Worm (Caenorhabditis elegans) whole organism, young adult: ENCODE measurements around the gene fbxa-141.

ENCODE experiments used
- B0035.1 ChIP-seq: sonication (generic microtip); optimal IDR thresholded peaks from 2 replicates; lab custom pipeline; 2016; ENCODE audit warnings: missing genetic modification characterization, mild to moderate bottlenecking, missing compliant biosample characterization, missing genotype, missing genetic modification reagents
- B0336.3 ChIP-seq: fragments of 200-800 bp; sonication (Bioruptor generic); IDR thresholded peaks from 2 replicates; pipeline ENCODE4 v1.3.6; 2022; ENCODE audit warnings: missing genetic modification characterization, missing compliant biosample characterization
- C17E4.6 ChIP-seq: fragments of 200-800 bp; sonication (Bioruptor generic); IDR thresholded peaks from 2 replicates; pipeline ENCODE4 v1.3.6; 2022; ENCODE audit warnings: missing genetic modification reagents, missing genetic modification characterization, missing compliant biosample characterization
- F22D6.2 ChIP-seq: sonication (generic microtip); optimal IDR thresholded peaks from 2 replicates; lab custom pipeline; 2016; ENCODE audit warnings: mild to moderate bottlenecking, missing genetic modification characterization, missing compliant biosample characterization
- F37B4.10 ChIP-seq: fragments of 200-800 bp; sonication (Bioruptor generic); IDR thresholded peaks from 2 replicates; pipeline ENCODE4 v1.3.6; 2022; ENCODE audit warnings: missing genetic modification characterization, missing compliant biosample characterization
- F39B2.1 ChIP-seq: fragments of 200-800 bp; sonication (Bioruptor generic); IDR thresholded peaks from 2 replicates; pipeline ENCODE4 v1.3.6; 2022; ENCODE audit warnings: missing genetic modification reagents, missing genetic modification characterization, missing compliant biosample characterization
- F49E8.2 ChIP-seq: sonication (generic microtip); optimal IDR thresholded peaks from 3 replicates; lab custom pipeline; 2017; ENCODE audit warnings: missing genetic modification characterization, mild to moderate bottlenecking, missing compliant biosample characterization, antibody characterized with exemption, moderate library complexity; ENCODE audit not compliant: insufficient read depth
- K11D2.4 ChIP-seq: fragments of 200-800 bp; sonication (Bioruptor generic); IDR thresholded peaks from 2 replicates; pipeline ENCODE4 v1.3.6; 2022; ENCODE audit warnings: missing genetic modification reagents, missing genetic modification characterization, missing compliant biosample characterization
- K12H6.12 ChIP-seq: fragments of 200-800 bp; sonication (Bioruptor generic); optimal IDR thresholded peaks from 2 replicates; lab custom pipeline; 2018; ENCODE audit warnings: mild to moderate bottlenecking, missing genetic modification characterization, missing compliant biosample characterization
- Y53F4B.3 ChIP-seq: fragments of 200-800 bp; sonication (Bioruptor generic); IDR thresholded peaks from 2 replicates; pipeline ENCODE4 v1.3.6; 2022; ENCODE audit warnings: missing genetic modification reagents, missing genetic modification characterization, missing compliant biosample characterization
- Y53G8AR.9 ChIP-seq: fragments of 200-800 bp; sonication (Bioruptor generic); conservative IDR thresholded peaks from 2 replicates; pipeline ENCODE4 v1.3.6; 2022; ENCODE audit warnings: missing genetic modification reagents, missing genetic modification characterization, missing compliant biosample characterization
- Y95B8A.8 ChIP-seq: fragments of 200-800 bp; sonication (Bioruptor generic); IDR thresholded peaks from 2 replicates; pipeline ENCODE4 v1.3.6; 2022; ENCODE audit warnings: missing genetic modification reagents, missing genetic modification characterization, missing compliant biosample characterization
- akir-1 ChIP-seq: fragments of 200-800 bp; sonication (Bioruptor generic); optimal IDR thresholded peaks from 2 replicates; lab custom pipeline; 2018; ENCODE audit warnings: mild to moderate bottlenecking, missing genetic modification characterization, moderate library complexity, missing compliant biosample characterization
- aptf-2 ChIP-seq: fragments of 200-800 bp; sonication (Bioruptor generic); conservative IDR thresholded peaks from 2 replicates; pipeline ENCODE4 v1.3.6; 2022; ENCODE audit warnings: missing genetic modification reagents, missing genetic modification characterization, missing compliant biosample characterization
- aptf-3 ChIP-seq: fragments of 200-800 bp; sonication (Bioruptor generic); IDR thresholded peaks from 2 replicates; pipeline ENCODE4 v1.3.6; 2022; ENCODE audit warnings: missing genetic modification characterization, missing compliant biosample characterization
- attf-3 ChIP-seq: fragments of 200-800 bp; sonication (Bioruptor generic); conservative IDR thresholded peaks from 2 replicates; pipeline ENCODE4 v1.3.6; 2022; ENCODE audit warnings: missing genetic modification reagents, missing genetic modification characterization, missing compliant biosample characterization
- attf-5 ChIP-seq: fragments of 200-800 bp; sonication (Bioruptor generic); optimal IDR thresholded peaks from 2 replicates; lab custom pipeline; 2018; ENCODE audit warnings: mild to moderate bottlenecking, missing genetic modification characterization, missing compliant biosample characterization
- attf-6 ChIP-seq: fragments of 200-800 bp; sonication (Bioruptor generic); IDR thresholded peaks from 2 replicates; pipeline ENCODE4 v1.3.6; 2022; ENCODE audit warnings: missing genetic modification reagents, missing genetic modification characterization, missing compliant biosample characterization
- ceh-100 ChIP-seq: fragments of 200-800 bp; sonication (Bioruptor generic); IDR thresholded peaks from 2 replicates; pipeline ENCODE4 v1.3.6; 2022; ENCODE audit warnings: missing genetic modification reagents, missing genetic modification characterization, missing compliant biosample characterization
- ceh-27 ChIP-seq: fragments of 200-800 bp; sonication (Bioruptor generic); optimal IDR thresholded peaks from 2 replicates; lab custom pipeline; 2018; ENCODE audit warnings: mild to moderate bottlenecking, missing genetic modification characterization, moderate library complexity, missing compliant biosample characterization
- ceh-40 ChIP-seq: fragments of 200-800 bp; sonication (Bioruptor generic); IDR thresholded peaks from 2 replicates; pipeline ENCODE4 v1.3.6; 2022; ENCODE audit warnings: missing genetic modification characterization, missing compliant biosample characterization
- chd-7 ChIP-seq: sonication (generic microtip); optimal IDR thresholded peaks from 2 replicates; lab custom pipeline; 2016; ENCODE audit warnings: mild to moderate bottlenecking, missing genetic modification characterization, moderate library complexity, missing compliant biosample characterization
- dox-1 ChIP-seq: fragments of 200-800 bp; sonication (Bioruptor generic); IDR thresholded peaks from 2 replicates; pipeline ENCODE4 v1.3.6; 2022; ENCODE audit warnings: missing genetic modification reagents, missing genetic modification characterization, missing compliant biosample characterization
- egl-44 ChIP-seq: fragments of 200-800 bp; sonication (Bioruptor generic); IDR thresholded peaks from 2 replicates; pipeline ENCODE4 v1.3.6; 2022; ENCODE audit warnings: missing genetic modification reagents, missing genetic modification characterization, missing compliant biosample characterization
- fkh-3 ChIP-seq: sonication (generic microtip); optimal IDR thresholded peaks from 2 replicates; lab custom pipeline; 2016; ENCODE audit warnings: mild to moderate bottlenecking, missing genetic modification characterization, missing compliant biosample characterization
- hlh-26 ChIP-seq: fragments of 200-800 bp; sonication (Bioruptor generic); conservative IDR thresholded peaks from 2 replicates; pipeline ENCODE4 v1.3.6; 2022; ENCODE audit warnings: missing genetic modification reagents, missing genetic modification characterization, missing compliant biosample characterization
- hmg-20 ChIP-seq: fragments of 200-800 bp; sonication (Bioruptor generic); IDR thresholded peaks from 2 replicates; pipeline ENCODE4 v1.3.6; 2022; ENCODE audit warnings: missing genetic modification reagents, missing genetic modification characterization, missing compliant biosample characterization
- hsf-1 ChIP-seq: fragments of 200-800 bp; sonication (Bioruptor generic); IDR thresholded peaks from 2 replicates; pipeline ENCODE4 v1.3.6; 2022; ENCODE audit warnings: missing genetic modification reagents, missing genetic modification characterization, missing compliant biosample characterization
- let-607 ChIP-seq, 2 experiments: fragments of 200-800 bp in 1 of 2; sonication (Bioruptor generic) in 1 of 2; sonication (generic microtip) in 1 of 2; optimal IDR thresholded peaks; 2 replicates each; lab custom pipeline; 2016 to 2018; ENCODE audit warnings: mild to moderate bottlenecking in 2 of 2, missing compliant biosample characterization in 2 of 2, missing genetic modification characterization in 2 of 2, moderate library complexity in 2 of 2, missing genotype in 1 of 2
- lin-35 ChIP-seq, 3 experiments: fragments of 150-350 bp in 2 of 3; sonication (generic microtip) in 1 of 3; optimal IDR thresholded peaks; 2 replicates each; lab custom pipeline; 2014 to 2018; ENCODE audit warnings: missing biosample characterization in 3 of 3, missing genetic modification characterization in 3 of 3, missing genetic modification reagents in 3 of 3
- lin-54 ChIP-seq: fragments of 200-800 bp; sonication (Bioruptor generic); optimal IDR thresholded peaks from 2 replicates; lab custom pipeline; 2018; ENCODE audit warnings: mild to moderate bottlenecking, missing genetic modification characterization, missing compliant biosample characterization
- madf-6 ChIP-seq: fragments of 200-800 bp; sonication (Bioruptor generic); IDR thresholded peaks from 2 replicates; pipeline ENCODE4 v1.3.6; 2022; ENCODE audit warnings: missing genetic modification reagents, missing genetic modification characterization, missing compliant biosample characterization
- mcd-1 ChIP-seq: fragments of 200-800 bp; sonication (Bioruptor generic); IDR thresholded peaks from 2 replicates; pipeline ENCODE4 v1.3.6; 2022; ENCODE audit warnings: missing genetic modification reagents, missing genetic modification characterization, missing compliant biosample characterization
- mel-28 ChIP-seq: sonication (generic microtip); optimal IDR thresholded peaks from 2 replicates; lab custom pipeline; 2016; ENCODE audit warnings: borderline replicate concordance, mild to moderate bottlenecking, missing genetic modification characterization, missing compliant biosample characterization
- mes-4 ChIP-seq: sonication (generic microtip); optimal IDR thresholded peaks from 2 replicates; lab custom pipeline; 2016; ENCODE audit warnings: missing genotype, missing genetic modification characterization, missing compliant biosample characterization
- nfyb-1 ChIP-seq: fragments of 200-800 bp; sonication (Bioruptor generic); IDR thresholded peaks from 2 replicates; pipeline ENCODE4 v1.3.6; 2022; ENCODE audit warnings: missing genetic modification reagents, missing genetic modification characterization, missing compliant biosample characterization
- nhr-27 ChIP-seq: fragments of 200-800 bp; sonication (Bioruptor generic); optimal IDR thresholded peaks from 2 replicates; lab custom pipeline; 2018; ENCODE audit warnings: mild to moderate bottlenecking, missing genetic modification characterization, moderate library complexity, missing compliant biosample characterization
- pha-4 ChIP-seq: fragments of 150-350 bp; sonication (generic microtip); optimal IDR thresholded peaks from 2 replicates; lab custom pipeline; 2014; ENCODE audit warnings: missing biosample characterization, missing genetic modification reagents, missing genetic modification characterization
- rcor-1 ChIP-seq: fragments of 200-800 bp; sonication (Bioruptor generic); IDR thresholded peaks from 2 replicates; pipeline ENCODE4 v1.3.6; 2022; ENCODE audit warnings: missing genetic modification reagents, missing genetic modification characterization, missing compliant biosample characterization
- repo-1 ChIP-seq: sonication (generic microtip); optimal IDR thresholded peaks from 2 replicates; lab custom pipeline; 2017; ENCODE audit warnings: mild to moderate bottlenecking, missing genetic modification characterization, missing compliant biosample characterization
- snpc-3.4 ChIP-seq: sonication (generic microtip); optimal IDR thresholded peaks from 2 replicates; lab custom pipeline; 2017; ENCODE audit warnings: missing genetic modification characterization, mild to moderate bottlenecking, missing compliant biosample characterization, antibody characterized with exemption, moderate library complexity, missing genotype, missing genetic modification reagents
- snpc-4 ChIP-seq, 5 experiments: fragments of 150-350 bp in 1 of 5; sonication (generic microtip) in 4 of 5; optimal IDR thresholded peaks; 2 replicates each; lab custom pipeline; 2014 to 2018; ENCODE audit warnings: missing genetic modification characterization in 5 of 5, missing biosample characterization in 3 of 5, antibody characterized with exemption in 2 of 5, mild to moderate bottlenecking in 2 of 5, missing compliant biosample characterization in 2 of 5, missing genotype in 2 of 5, moderate library complexity in 2 of 5, missing genetic modification reagents in 1 of 5
- sptf-2 ChIP-seq: fragments of 200-800 bp; sonication (Bioruptor generic); optimal IDR thresholded peaks from 2 replicates; lab custom pipeline; 2018; ENCODE audit warnings: mild to moderate bottlenecking, missing genetic modification characterization, missing compliant biosample characterization
- tbx-9 ChIP-seq: sonication (generic microtip); optimal IDR thresholded peaks from 2 replicates; lab custom pipeline; 2016; ENCODE audit warnings: borderline replicate concordance, missing genetic modification characterization, inconsistent platforms, missing compliant biosample characterization
- tlf-1 ChIP-seq: fragments of 200-800 bp; sonication (Bioruptor generic); optimal IDR thresholded peaks from 2 replicates; lab custom pipeline; 2018; ENCODE audit warnings: mild to moderate bottlenecking, missing genetic modification characterization, missing compliant biosample characterization
- ztf-18 ChIP-seq: sonication (generic microtip); optimal IDR thresholded peaks from 2 replicates; lab custom pipeline; 2016; ENCODE audit warnings: missing genotype, mild to moderate bottlenecking, missing genetic modification characterization, missing compliant biosample characterization
- ztf-26 ChIP-seq: sonication (generic microtip); optimal IDR thresholded peaks from 2 replicates; lab custom pipeline; 2017; ENCODE audit warnings: missing genetic modification characterization, missing compliant biosample characterization
- ztf-6 ChIP-seq: fragments of 200-800 bp; sonication (Bioruptor generic); IDR thresholded peaks from 2 replicates; pipeline ENCODE4 v1.3.6; 2022; ENCODE audit warnings: missing genetic modification reagents, missing genetic modification characterization, missing compliant biosample characterization

Gene fbxa-141

ce11 chrX:14480248-14480647, 32.5 kb downstream of the fbxa-141 start, which contains the start of gene gfi-3:
Gene gfi-3 (plus strand): TSS chrX:14480572.
- TF ChIP-seq pha-4 (tag; lab: Kevin White, UChicago) (no peak), nfyb-1 (GFP tag; lab: Robert Waterston, UW) (0 out of 2 replicates have a peak, but pooled peaks have one; percentile 50), repo-1 (tag; lab: Kevin White, UChicago) (no peak), B0336.3 (GFP tag; lab: Robert Waterston, UW) (0 out of 2 replicates have a peak, but pooled peaks have one; percentile 37), attf-6 (GFP tag; lab: Robert Waterston, UW) (no peak), ceh-100 (GFP tag; lab: Robert Waterston, UW) (0 out of 2 replicates have a peak, but pooled peaks have one; percentile 11), ztf-26 (tag; lab: Kevin White, UChicago) (peak; percentile 39), fkh-3 (no peak), akir-1 (GFP tag; lab: Kevin White, UChicago) (no peak), egl-44 (GFP tag; lab: Robert Waterston, UW) (no peak), aptf-2 (GFP tag; lab: Robert Waterston, UW) (no peak), B0035.1 (tag; lab: Kevin White, UChicago) (no peak), tbx-9 (tag; lab: Kevin White, UChicago) (no peak), ztf-6 (GFP tag; lab: Robert Waterston, UW) (no peak), rcor-1 (GFP tag; lab: Robert Waterston, UW) (0 out of 2 replicates have a peak, but pooled peaks have one; percentile 32), lin-54 (GFP tag; lab: Kevin White, UChicago) (peak; percentile 37), snpc-3.4 (peak; percentile 2), mes-4 (tag; lab: Kevin White, UChicago) (no peak), let-607 (tag; optimal IDR thresholded peaks at IDR 0.05; lab: Kevin White, UChicago) (peak in 1 of 2 experiments; percentile 11), Y53F4B.3 (GFP tag; lab: Robert Waterston, UW) (no peak), aptf-3 (GFP tag; lab: Robert Waterston, UW) (no peak), mcd-1 (GFP tag; lab: Robert Waterston, UW) (peak; percentile 69), dox-1 (GFP tag; lab: Robert Waterston, UW) (peak; percentile 74), Y95B8A.8 (GFP tag; lab: Robert Waterston, UW) (no peak), chd-7 (tag; lab: Kevin White, UChicago) (no peak), K11D2.4 (GFP tag; lab: Robert Waterston, UW) (0 out of 2 replicates have a peak, but pooled peaks have one; percentile 19), madf-6 (GFP tag; lab: Robert Waterston, UW) (no peak), C17E4.6 (GFP tag; lab: Robert Waterston, UW) (no peak), ztf-18 (tag; lab: Kevin White, UChicago) (peak; percentile 94), attf-5 (GFP tag; lab: Kevin White, UChicago) (peak; percentile 74), ceh-27 (GFP tag; lab: Kevin White, UChicago) (peak; percentile 70), F37B4.10 (GFP tag; lab: Robert Waterston, UW) (no peak), K12H6.12 (peak; percentile 40), F22D6.2 (tag; lab: Kevin White, UChicago) (no peak), attf-3 (GFP tag; lab: Robert Waterston, UW) (no peak), hmg-20 (GFP tag; lab: Robert Waterston, UW) (peak; percentile 72), snpc-4 (GFP tag; optimal IDR thresholded peaks at IDR 0.05; lab: Kevin White, UChicago) (no peak), snpc-4 (tag; optimal IDR thresholded peaks at IDR 0.05; lab: Kevin White, UChicago) (peak; percentile 67 to 92 (median 89)), hlh-26 (no peak), tlf-1 (GFP tag; lab: Kevin White, UChicago) (no peak), F49E8.2 (tag; lab: Kevin White, UChicago) (no peak), ceh-40 (GFP tag; lab: Robert Waterston, UW) (no peak), hsf-1 (GFP tag; lab: Robert Waterston, UW) (no peak), mel-28 (tag; lab: Kevin White, UChicago) (no peak), nhr-27 (no peak), Y53G8AR.9 (GFP tag; lab: Robert Waterston, UW) (no peak), F39B2.1 (GFP tag; lab: Robert Waterston, UW) (no peak), lin-35 (GFP tag; optimal IDR thresholded peaks at IDR 0.05; lab: Kevin White, UChicago) (peak in 1 of 3 experiments; percentile 71), sptf-2 (GFP tag; lab: Kevin White, UChicago) (no peak)
